Fruit fly (Drosophila melanogaster) whole organism, embryonic: Measurements from ENCODE around the gene CoRest.
A peak's percentile ranks its signal among the peaks of the same experiment; 100 is the strongest.

Experiments
- CG10321 ChIP-seq: fragments of 200-800 bp; sonication (Bioruptor generic); IDR thresholded peaks from 2 replicates; pipeline ENCODE4 v1.3.6; 2022; ENCODE audit warnings: missing biosample characterization, missing genetic modification characterization
- CG10462 ChIP-seq: fragments of 200-800 bp; sonication (Bioruptor generic); optimal IDR thresholded peaks from 2 replicates; lab custom pipeline; 2016; ENCODE audit warnings: missing biosample characterization, missing genetic modification characterization
- CG10543 ChIP-seq: fragments of 200-800 bp; sonication (Bioruptor generic); optimal IDR thresholded peaks from 3 replicates; lab custom pipeline; 2017; ENCODE audit warnings: missing biosample characterization, mild to moderate bottlenecking, missing genetic modification characterization, moderate library complexity
- CG10979 ChIP-seq: fragments of 200-800 bp; sonication (Bioruptor generic); optimal IDR thresholded peaks from 2 replicates; lab custom pipeline; 2018; ENCODE audit warnings: missing biosample characterization, mild to moderate bottlenecking, missing genetic modification characterization, moderate library complexity
- CG12299 ChIP-seq: fragments of 200-800 bp; sonication (Bioruptor generic); optimal IDR thresholded peaks from 2 replicates; lab custom pipeline; 2018; ENCODE audit warnings: missing biosample characterization, mild to moderate bottlenecking, missing genetic modification characterization
- CG12659 ChIP-seq: fragments of 200-800 bp; sonication (Bioruptor generic); optimal IDR thresholded peaks from 3 replicates; lab custom pipeline; 2017; ENCODE audit warnings: mild to moderate bottlenecking, missing biosample characterization, missing genetic modification reagents, missing genetic modification characterization
- CG13123 ChIP-seq: fragments of 200-800 bp; sonication (Bioruptor generic); optimal IDR thresholded peaks from 2 replicates; lab custom pipeline; 2016; ENCODE audit warnings: missing biosample characterization, missing genetic modification characterization
- CG13624 ChIP-seq: fragments of 200-800 bp; sonication (Bioruptor generic); optimal IDR thresholded peaks from 2 replicates; lab custom pipeline; 2016; ENCODE audit warnings: missing biosample characterization, missing genetic modification characterization
- CG17829 ChIP-seq: fragments of 200-800 bp; optimal IDR thresholded peaks from 2 replicates; lab custom pipeline; 2019; ENCODE audit warnings: missing biosample characterization, mild to moderate bottlenecking, missing genetic modification characterization, moderate library complexity
- CG1832 ChIP-seq: fragments of 200-800 bp; sonication (Bioruptor generic); optimal IDR thresholded peaks from 2 replicates; lab custom pipeline; 2017; ENCODE audit warnings: missing biosample characterization, mild to moderate bottlenecking, missing genetic modification characterization, inconsistent platforms
- CG18476 ChIP-seq: fragments of 200-800 bp; sonication (Bioruptor generic); optimal IDR thresholded peaks from 2 replicates; lab custom pipeline; 2016; ENCODE audit warnings: missing biosample characterization, mild to moderate bottlenecking, missing genetic modification characterization
- CG2712 ChIP-seq: fragments of 200-800 bp; optimal IDR thresholded peaks from 3 replicates; lab custom pipeline; 2019; ENCODE audit warnings: missing biosample characterization, mild to moderate bottlenecking, missing genetic modification characterization, moderate library complexity
- CG30020 ChIP-seq: fragments of 200-800 bp; optimal IDR thresholded peaks from 2 replicates; lab custom pipeline; 2019; ENCODE audit warnings: missing biosample characterization, mild to moderate bottlenecking, missing genetic modification characterization, moderate library complexity
- CG34224 ChIP-seq: fragments of 200-800 bp; sonication (Bioruptor generic); IDR thresholded peaks from 3 replicates; pipeline ENCODE4 v1.3.6; 2022; ENCODE audit warnings: missing biosample characterization, missing genetic modification characterization; ENCODE audit not compliant: partially characterized antibody
- CG3995 ChIP-seq: fragments of 200-800 bp; sonication (Bioruptor generic); optimal IDR thresholded peaks from 3 replicates; lab custom pipeline; 2016; ENCODE audit warnings: missing biosample characterization, missing genetic modification characterization
- CG4328 ChIP-seq: fragments of 200-800 bp; sonication (Bioruptor generic); optimal IDR thresholded peaks from 3 replicates; lab custom pipeline; 2017; ENCODE audit warnings: missing biosample characterization, missing genetic modification reagents, missing genetic modification characterization
- CG4404 ChIP-seq: fragments of 200-800 bp; sonication (Bioruptor generic); IDR thresholded peaks from 2 replicates; pipeline ENCODE4 v1.3.6; 2022; ENCODE audit warnings: missing biosample characterization, missing genetic modification characterization
- CG4854 ChIP-seq: fragments of 200-800 bp; sonication (Bioruptor generic); optimal IDR thresholded peaks from 2 replicates; lab custom pipeline; 2016; ENCODE audit warnings: missing biosample characterization, missing genetic modification characterization, inconsistent platforms
- CG6272 ChIP-seq: fragments of 200-800 bp; sonication (Bioruptor generic); IDR thresholded peaks from 2 replicates; pipeline ENCODE4 v1.3.6; 2022; ENCODE audit warnings: missing biosample characterization, missing genetic modification characterization
- CG7372 ChIP-seq: fragments of 200-800 bp; sonication (Bioruptor generic); IDR thresholded peaks from 2 replicates; pipeline ENCODE4 v1.3.6; 2022; ENCODE audit warnings: missing biosample characterization, missing genetic modification characterization
- CG9797 ChIP-seq: fragments of 200-800 bp; sonication (Bioruptor generic); optimal IDR thresholded peaks from 3 replicates; lab custom pipeline; 2018; ENCODE audit warnings: missing biosample characterization, mild to moderate bottlenecking, missing genetic modification characterization
- CG9932 ChIP-seq: fragments of 200-800 bp; sonication (Bioruptor generic); IDR thresholded peaks from 2 replicates; pipeline ENCODE4 v1.3.6; 2022; ENCODE audit warnings: missing biosample characterization, missing genetic modification characterization
- Fer3 ChIP-seq: fragments of 200-800 bp; sonication (Bioruptor generic); optimal IDR thresholded peaks from 2 replicates; lab custom pipeline; 2018; ENCODE audit warnings: missing biosample characterization, mild to moderate bottlenecking, missing genetic modification characterization, moderate library complexity
- GATAe ChIP-seq: fragments of 200-800 bp; sonication (Bioruptor generic); conservative IDR thresholded peaks from 2 replicates; pipeline ENCODE4 v1.3.6; 2022; ENCODE audit warnings: missing biosample characterization, missing genetic modification characterization
- Gug ChIP-seq: fragments of 200-800 bp; sonication (Bioruptor generic); IDR thresholded peaks from 4 replicates; pipeline ENCODE4 v1.3.6; 2022; ENCODE audit warnings: missing biosample characterization, missing genetic modification characterization
- HmgD ChIP-seq: fragments of 200-800 bp; sonication (Bioruptor generic); optimal IDR thresholded peaks from 3 replicates; lab custom pipeline; 2016; ENCODE audit warnings: missing biosample characterization, missing genetic modification characterization
- Hmx ChIP-seq: fragments of 200-800 bp; sonication (Bioruptor generic); optimal IDR thresholded peaks from 2 replicates; lab custom pipeline; 2016; ENCODE audit warnings: missing biosample characterization, missing genetic modification characterization
- Hr3 ChIP-seq: fragments of 200-800 bp; sonication (Bioruptor generic); optimal IDR thresholded peaks from 3 replicates; lab custom pipeline; 2016; ENCODE audit warnings: missing biosample characterization, missing genetic modification characterization
- Kr ChIP-seq: fragments of 200-800 bp; sonication (Bioruptor generic); optimal IDR thresholded peaks from 2 replicates; lab custom pipeline; 2017; ENCODE audit warnings: missing biosample characterization, mild to moderate bottlenecking, missing genetic modification characterization
- Lim3 ChIP-seq: fragments of 200-800 bp; sonication (Bioruptor generic); IDR thresholded peaks from 2 replicates; pipeline ENCODE4 v1.3.6; 2022; ENCODE audit warnings: missing biosample characterization, missing genetic modification characterization
- Neu2 ChIP-seq: fragments of 200-800 bp; sonication (Bioruptor generic); optimal IDR thresholded peaks from 3 replicates; lab custom pipeline; 2016; ENCODE audit warnings: missing biosample characterization, missing genetic modification characterization, borderline replicate concordance
- NfI ChIP-seq: fragments of 200-800 bp; sonication (Bioruptor generic); optimal IDR thresholded peaks from 3 replicates; lab custom pipeline; 2018; ENCODE audit warnings: missing biosample characterization, mild to moderate bottlenecking, missing genetic modification characterization, moderate library complexity
- Scr ChIP-seq: fragments of 200-800 bp; sonication (Bioruptor generic); IDR thresholded peaks from 2 replicates; pipeline ENCODE4 v1.3.6; 2022; ENCODE audit warnings: missing biosample characterization, missing genetic modification characterization; ENCODE audit not compliant: partially characterized antibody
- Sox102F ChIP-seq: fragments of 200-800 bp; sonication (Bioruptor generic); optimal IDR thresholded peaks from 2 replicates; lab custom pipeline; 2018; ENCODE audit warnings: missing biosample characterization, mild to moderate bottlenecking, missing genetic modification characterization, moderate library complexity
- Sry-δ ChIP-seq: fragments of 200-800 bp; sonication (Bioruptor generic); optimal IDR thresholded peaks from 2 replicates; lab custom pipeline; 2016; ENCODE audit warnings: missing biosample characterization, missing genetic modification characterization
- cato ChIP-seq: fragments of 200-800 bp; sonication (Bioruptor generic); optimal IDR thresholded peaks from 2 replicates; lab custom pipeline; 2016; ENCODE audit warnings: missing biosample characterization, missing genetic modification characterization, borderline replicate concordance
- ci ChIP-seq: fragments of 200-800 bp; sonication (Bioruptor generic); IDR thresholded peaks from 3 replicates; pipeline ENCODE4 v1.3.6; 2022; ENCODE audit warnings: missing biosample characterization, missing genetic modification characterization
- crc ChIP-seq: fragments of 200-800 bp; sonication (Bioruptor generic); optimal IDR thresholded peaks from 2 replicates; lab custom pipeline; 2016; ENCODE audit warnings: missing biosample characterization, missing genetic modification characterization
- cwo ChIP-seq: fragments of 200-800 bp; sonication (Bioruptor generic); optimal IDR thresholded peaks from 3 replicates; lab custom pipeline; 2017; ENCODE audit warnings: missing biosample characterization, missing genetic modification characterization, mild to moderate bottlenecking, moderate library complexity, missing genetic modification reagents
- eyg ChIP-seq: fragments of 200-800 bp; sonication (Bioruptor generic); optimal IDR thresholded peaks from 3 replicates; lab custom pipeline; 2016; ENCODE audit warnings: missing biosample characterization, missing genetic modification characterization
- fd3F ChIP-seq: fragments of 200-800 bp; sonication (Bioruptor generic); optimal IDR thresholded peaks from 2 replicates; lab custom pipeline; 2018; ENCODE audit warnings: missing biosample characterization, mild to moderate bottlenecking, missing genetic modification characterization, moderate library complexity
- nerfin-1 ChIP-seq: fragments of 200-800 bp; sonication (Bioruptor generic); optimal IDR thresholded peaks from 3 replicates; lab custom pipeline; 2019; ENCODE audit warnings: missing biosample characterization, mild to moderate bottlenecking, missing genetic modification characterization, moderate library complexity
- p53 ChIP-seq: fragments of 200-800 bp; sonication (Bioruptor generic); optimal IDR thresholded peaks from 2 replicates; lab custom pipeline; 2016; ENCODE audit warnings: missing biosample characterization, missing genetic modification characterization
- schlank ChIP-seq: fragments of 200-800 bp; sonication (Bioruptor generic); optimal IDR thresholded peaks from 2 replicates; lab custom pipeline; 2018; ENCODE audit warnings: missing biosample characterization, mild to moderate bottlenecking, missing genetic modification characterization
- sd ChIP-seq: fragments of 200-800 bp; sonication (Bioruptor generic); optimal IDR thresholded peaks from 3 replicates; lab custom pipeline; 2018; ENCODE audit warnings: missing biosample characterization, mild to moderate bottlenecking, missing genetic modification characterization, moderate library complexity
- sens ChIP-seq: fragments of 200-800 bp; sonication (Bioruptor generic); peaks from one replicate; lab custom pipeline; 2016; ENCODE audit warnings: missing biosample characterization, missing genetic modification characterization
- tna ChIP-seq: fragments of 200-800 bp; sonication (Bioruptor generic); IDR thresholded peaks from 2 replicates; pipeline ENCODE4 v1.3.6; 2022; ENCODE audit warnings: missing biosample characterization, missing genetic modification characterization; ENCODE audit not compliant: partially characterized antibody
- toy ChIP-seq: fragments of 200-800 bp; sonication (Bioruptor generic); IDR thresholded peaks from 2 replicates; pipeline ENCODE4 v1.3.6; 2022; ENCODE audit warnings: missing biosample characterization, missing genetic modification characterization
- wek ChIP-seq: fragments of 200-800 bp; sonication (Bioruptor generic); optimal IDR thresholded peaks from 3 replicates; lab custom pipeline; 2018; ENCODE audit warnings: missing biosample characterization, mild to moderate bottlenecking, missing genetic modification characterization, moderate library complexity

CoRest gene

DNA sequence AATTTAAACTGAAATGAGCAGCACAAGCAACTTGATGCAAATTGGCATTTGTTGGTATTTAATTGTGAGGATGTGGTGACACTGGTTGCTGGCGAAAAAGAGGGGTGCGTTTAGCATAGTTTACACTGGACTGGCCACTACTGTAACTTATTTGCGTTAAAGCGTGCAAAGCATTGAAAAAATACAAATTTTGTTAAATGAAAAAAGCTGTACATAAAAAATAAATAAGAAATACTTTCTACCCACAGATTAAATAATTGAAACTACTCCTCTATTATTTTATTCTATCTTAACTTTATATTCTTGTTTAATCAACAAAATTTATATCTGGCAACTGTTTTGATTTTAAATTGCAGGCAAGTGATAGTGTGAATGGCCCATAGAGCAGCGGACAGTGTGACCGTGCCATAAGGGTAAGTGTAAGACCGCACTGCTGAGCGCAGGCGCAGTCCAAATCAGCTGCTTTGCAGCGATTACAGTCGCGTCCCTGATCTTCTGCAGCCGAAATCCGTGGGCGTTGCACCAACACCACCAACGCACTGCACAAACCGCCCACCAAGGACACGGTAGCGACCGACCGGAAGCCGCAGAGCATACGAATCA, 44.1 kb downstream of the CoRest start, which contains the start of the genes Grip84 and car (continued):
- peak; percentile 76 for TF ChIP-seq CG2712 (tag; lab: Kevin White, UChicago)
- no peak for TF ChIP-seq GATAe (GFP tag; lab: Robert Waterston, UW)
- TF ChIP-seq Scr, result no peak
- peak; percentile 46 for TF ChIP-seq CG12299 (tag; lab: Kevin White, UChicago)
- TF ChIP-seq eyg (GFP tag; lab: Kevin White, UChicago), result no peak
- TF ChIP-seq Hr3 (GFP tag; lab: Kevin White, UChicago), result peak; percentile 71
- TF ChIP-seq wek (GFP tag; lab: Kevin White, UChicago), result no peak
- TF ChIP-seq CG13624 (GFP tag; lab: Kevin White, UChicago), result peak; percentile 28
- no peak for TF ChIP-seq CG34224
- no peak for TF ChIP-seq Lim3 (GFP tag; lab: Robert Waterston, UW)
- TF ChIP-seq CG9932 (GFP tag; lab: Robert Waterston, UW), result peak; percentile 76; the same call in 1 of the 2 replicates
- TF ChIP-seq Gug (GFP tag; lab: Robert Waterston, UW), result peak; percentile 58; the same call in 2 of the 4 replicates
- TF ChIP-seq cwo (GFP tag; lab: Kevin White, UChicago), result no peak
- TF ChIP-seq schlank (tag; lab: Kevin White, UChicago), result no peak
- TF ChIP-seq sens (GFP tag; lab: Kevin White, UChicago), result peak; percentile 91
- peak; percentile 67; the same call in 1 of the 2 replicates for TF ChIP-seq CG7372 (GFP tag; lab: Robert Waterston, UW)
- no peak for TF ChIP-seq Sry-δ (GFP tag; lab: Kevin White, UChicago)
- TF ChIP-seq crc (GFP tag; lab: Kevin White, UChicago), result peak; percentile 45
- TF ChIP-seq p53 (GFP tag; lab: Kevin White, UChicago), result peak; percentile 18
- peak; percentile 57 for TF ChIP-seq nerfin-1 (tag; lab: Kevin White, UChicago)
- peak; percentile 94 for TF ChIP-seq CG30020 (tag; lab: Kevin White, UChicago)
- TF ChIP-seq HmgD (GFP tag; lab: Kevin White, UChicago), result no peak
- peak; percentile 68 for TF ChIP-seq fd3F (GFP tag; lab: Kevin White, UChicago)
- TF ChIP-seq sd, result no peak
- peak; percentile 68 for TF ChIP-seq NfI (GFP tag; lab: Kevin White, UChicago)
- TF ChIP-seq CG6272, result peak; percentile 74
- peak; percentile 37 for TF ChIP-seq cato (GFP tag; lab: Kevin White, UChicago)
- TF ChIP-seq CG3995 (GFP tag; lab: Kevin White, UChicago), result peak; percentile 45
- TF ChIP-seq ci (GFP tag; lab: Robert Waterston, UW), result 0 out of 3 replicates have a peak, but pooled peaks have one; percentile 5
- TF ChIP-seq CG10979 (tag; lab: Kevin White, UChicago), result peak; percentile 60
- TF ChIP-seq CG10462 (GFP tag; lab: Kevin White, UChicago), result peak; percentile 3
- peak; percentile 22 for TF ChIP-seq Hmx (GFP tag; lab: Kevin White, UChicago)
- no peak for TF ChIP-seq CG10543
- no peak for TF ChIP-seq CG4854 (GFP tag; lab: Kevin White, UChicago)
- TF ChIP-seq CG1832 (GFP tag; lab: Kevin White, UChicago), result no peak
- TF ChIP-seq CG13123 (GFP tag; lab: Kevin White, UChicago), result peak; percentile 32
- peak; percentile 78 for TF ChIP-seq CG12659 (GFP tag; lab: Kevin White, UChicago)
- peak; percentile 73 for TF ChIP-seq CG17829 (tag; lab: Kevin White, UChicago)
- TF ChIP-seq tna (GFP tag; lab: Robert Waterston, UW), result no peak
- no peak for TF ChIP-seq toy (GFP tag; lab: Robert Waterston, UW)
- no peak for TF ChIP-seq Kr
- peak; percentile 47 for TF ChIP-seq CG4328 (GFP tag; lab: Kevin White, UChicago)
- TF ChIP-seq CG4404, result peak; percentile 71
- peak; percentile 50 for TF ChIP-seq Fer3 (tag; lab: Kevin White, UChicago)
- TF ChIP-seq CG18476, result peak; percentile 55
- no peak for TF ChIP-seq Neu2 (GFP tag; lab: Kevin White, UChicago)
- peak; percentile 77 for TF ChIP-seq CG9797 (GFP tag; lab: Kevin White, UChicago)
- TF ChIP-seq Sox102F (GFP tag; lab: Kevin White, UChicago), result no peak
- TF ChIP-seq CG10321 (GFP tag; lab: Robert Waterston, UW), result 0 out of 2 replicates have a peak, but pooled peaks have one; percentile 17
